Worm (Caenorhabditis elegans) whole organism, L4/young adult: ENCODE results near the gene W05H9.4.

Experiments used
- W03F9.2 ChIP-seq: fragments of 150-350 bp; optimal IDR thresholded peaks from 2 replicates; lab custom pipeline; 2014; ENCODE audit warnings: missing biosample characterization, missing genetic modification characterization
- dao-5 ChIP-seq: sonication (generic microtip); optimal IDR thresholded peaks from 2 replicates; lab custom pipeline; 2016; ENCODE audit warnings: missing genotype, missing genetic modification characterization, moderate library complexity, missing compliant biosample characterization
- him-1 ChIP-seq: sonication (generic microtip); optimal IDR thresholded peaks from 2 replicates; lab custom pipeline; 2016; ENCODE audit warnings: missing genotype, missing genetic modification reagents, missing genetic modification characterization, missing compliant biosample characterization

W05H9.4 gene

DNA sequence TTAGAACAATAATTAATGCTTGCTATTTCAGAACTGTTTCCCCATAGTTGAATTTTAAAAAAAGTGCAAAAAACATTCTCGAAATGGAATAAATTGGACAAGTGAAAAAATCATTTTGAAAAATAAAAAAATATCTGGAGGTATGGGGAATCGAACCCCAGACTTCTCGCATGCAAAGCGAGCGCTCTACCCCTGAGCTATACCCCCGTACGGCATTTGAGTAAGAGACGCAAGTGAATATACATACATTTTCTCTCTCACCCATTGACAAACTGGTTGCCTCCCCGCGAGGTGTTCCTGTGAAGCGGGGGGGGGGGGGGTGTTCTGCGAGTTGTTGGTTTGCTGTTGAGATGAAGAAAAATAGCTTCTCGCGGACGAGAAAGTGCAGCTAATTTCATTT, 28.7 kb downstream of the W05H9.4 start:
- peak; percentile 59 for TF ChIP-seq dao-5 (tag; lab: Kevin White, UChicago)
- TF ChIP-seq him-1 (tag; lab: Kevin White, UChicago) = peak; percentile 51
- peak; percentile 45 for TF ChIP-seq W03F9.2 (tag; lab: Kevin White, UChicago)

DNA sequence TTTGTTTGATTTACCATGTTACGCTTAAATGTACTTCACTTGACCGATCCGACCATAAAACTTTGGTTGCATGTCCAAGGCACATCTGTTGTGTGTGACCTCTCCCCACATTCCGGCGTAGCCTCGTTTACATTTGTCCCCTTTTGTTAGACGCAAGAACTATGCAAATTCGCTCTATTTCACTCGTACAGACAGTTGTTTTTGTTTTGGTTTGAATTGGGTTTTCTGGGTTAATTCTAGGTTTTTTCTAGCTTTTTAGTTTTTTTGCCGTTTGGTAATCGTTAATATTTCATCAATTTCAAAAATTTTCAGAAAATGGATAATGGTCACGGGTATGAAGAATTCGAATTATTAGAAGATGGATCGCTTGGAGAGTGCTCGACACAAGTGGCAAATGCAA, 29.4 kb downstream of the W05H9.4 start, which contains the start of gene mom-1:
Gene mom-1 (plus strand): TSS at position 301 of the 400 bp plus-strand sequence.
- TF ChIP-seq W03F9.2 (tag; lab: Kevin White, UChicago) = no peak
- TF ChIP-seq him-1 (tag; lab: Kevin White, UChicago) = no peak
- TF ChIP-seq dao-5 (tag; lab: Kevin White, UChicago) = no peak

DNA sequence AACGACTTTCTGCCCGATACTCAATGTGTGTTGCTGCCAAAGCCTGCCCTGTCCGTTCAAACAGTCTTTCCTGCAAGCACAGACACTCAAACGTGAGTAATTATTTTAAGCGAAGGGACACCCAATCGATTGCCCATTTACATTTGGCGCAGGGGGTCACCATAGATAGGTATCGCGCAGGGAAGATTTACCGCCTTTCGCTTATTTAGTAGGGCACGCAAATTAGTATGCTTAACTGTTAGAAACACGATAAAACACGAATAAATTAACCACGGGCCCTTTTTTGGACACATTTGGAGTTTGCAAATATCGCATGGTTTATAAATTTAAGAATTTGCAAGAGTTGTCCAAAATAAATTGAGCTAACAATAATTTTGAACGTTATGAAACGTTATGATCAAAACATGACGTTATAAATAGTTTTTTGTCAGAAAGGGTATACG, 33.0 kb downstream of the W05H9.4 start:
- TF ChIP-seq W03F9.2 (tag; lab: Kevin White, UChicago) = peak; percentile 97
- peak; percentile 82 for TF ChIP-seq dao-5 (tag; lab: Kevin White, UChicago)
- peak; percentile 100 for TF ChIP-seq him-1 (tag; lab: Kevin White, UChicago)

DNA sequence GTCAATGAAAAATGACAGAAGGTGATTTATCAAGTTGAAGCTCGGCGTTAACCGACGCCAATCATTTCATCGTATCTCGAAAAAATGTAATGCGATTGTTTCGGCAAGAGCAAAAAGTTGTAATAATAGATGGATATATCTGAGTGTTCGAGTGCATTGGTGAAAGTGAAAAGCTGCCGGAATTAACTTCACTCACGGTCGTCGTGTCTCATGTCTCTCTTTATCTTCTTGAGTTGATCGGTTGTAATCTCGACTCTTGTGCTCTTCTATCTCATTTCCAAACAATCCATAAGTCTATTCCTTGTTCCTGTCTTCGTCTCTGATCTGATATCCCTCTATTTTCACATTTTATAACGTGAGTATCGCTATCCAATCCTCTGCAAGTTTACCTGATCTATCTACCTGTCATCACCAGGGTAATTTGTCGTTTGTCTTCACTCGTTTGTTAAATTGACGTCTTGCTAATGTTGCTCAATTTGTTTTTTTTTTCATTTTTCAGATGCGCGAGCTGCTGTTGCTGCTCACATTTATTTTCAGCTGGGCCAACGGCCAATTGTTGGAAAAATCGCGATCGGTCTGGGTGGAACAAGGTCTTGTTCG, 36.3 kb downstream of the W05H9.4 start, which contains the start of gene cest-16:
Gene cest-16 (plus strand): TSS at position 302 of the 600 bp plus-strand sequence.
- TF ChIP-seq dao-5 (tag; lab: Kevin White, UChicago) (no peak), him-1 (tag; lab: Kevin White, UChicago) (no peak), W03F9.2 (tag; lab: Kevin White, UChicago) (no peak)

DNA sequence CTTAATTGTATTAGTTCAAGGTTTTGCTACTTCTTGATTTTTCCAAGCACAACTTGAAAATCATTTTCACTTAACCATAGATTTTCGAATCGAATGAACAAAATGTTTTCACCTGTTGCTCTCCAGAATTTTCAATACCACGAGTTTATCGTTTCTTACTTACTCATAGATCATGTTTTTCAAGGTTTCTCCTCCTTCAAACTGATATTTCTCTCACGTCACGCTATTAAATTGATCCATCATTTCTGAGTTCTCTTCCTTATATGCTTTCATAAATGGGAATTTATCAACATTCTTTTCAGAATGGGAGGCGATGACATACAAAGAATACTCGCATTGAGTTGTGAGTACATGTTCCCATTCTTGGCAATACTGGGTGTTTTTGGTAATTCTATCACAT, 47.9 kb downstream of the W05H9.4 start, which contains the start of gene npr-38:
Gene npr-38 (plus strand): TSS at position 301 of the 400 bp plus-strand sequence.
- TF ChIP-seq dao-5 (tag; lab: Kevin White, UChicago) (no peak), him-1 (tag; lab: Kevin White, UChicago) (no peak), W03F9.2 (tag; lab: Kevin White, UChicago) (no peak)
